Fruit fly (Drosophila melanogaster) whole organism, embryonic: ENCODE measurements around the gene CG46304.

ENCODE experiments used
- Ada2b ChIP-seq: fragments of 200-800 bp; sonication (Bioruptor generic); IDR thresholded peaks from 2 replicates; pipeline ENCODE4 v1.3.6; 2022; ENCODE audit warnings: missing biosample characterization, missing genetic modification characterization
- Aef1 ChIP-seq: fragments of 200-800 bp; sonication (Bioruptor generic); IDR thresholded peaks from 3 replicates; pipeline ENCODE4 v1.3.6; 2022; ENCODE audit warnings: missing biosample characterization, missing genetic modification characterization
- Blimp-1 ChIP-seq: fragments of 200-800 bp; sonication (Bioruptor generic); optimal IDR thresholded peaks from 3 replicates; lab custom pipeline; 2018; ENCODE audit warnings: missing biosample characterization, missing genetic modification characterization, mild to moderate bottlenecking, moderate library complexity, missing genetic modification reagents
- BtbVII ChIP-seq: fragments of 200-800 bp; sonication (Bioruptor generic); optimal IDR thresholded peaks from 3 replicates; lab custom pipeline; 2017; ENCODE audit warnings: missing biosample characterization, mild to moderate bottlenecking, missing genetic modification characterization
- CG10431 ChIP-seq: fragments of 200-800 bp; sonication (Bioruptor generic); optimal IDR thresholded peaks from 3 replicates; lab custom pipeline; 2018; ENCODE audit warnings: missing biosample characterization, mild to moderate bottlenecking, missing genetic modification characterization
- CG12299 ChIP-seq: fragments of 200-800 bp; sonication (Bioruptor generic); optimal IDR thresholded peaks from 2 replicates; lab custom pipeline; 2018; ENCODE audit warnings: missing biosample characterization, mild to moderate bottlenecking, missing genetic modification characterization
- CG13424 ChIP-seq: fragments of 200-800 bp; sonication (Bioruptor generic); optimal IDR thresholded peaks from 2 replicates; lab custom pipeline; 2019; ENCODE audit warnings: missing biosample characterization, mild to moderate bottlenecking, missing genetic modification characterization, moderate library complexity
- CG2712 ChIP-seq: fragments of 200-800 bp; optimal IDR thresholded peaks from 3 replicates; lab custom pipeline; 2019; ENCODE audit warnings: missing biosample characterization, mild to moderate bottlenecking, missing genetic modification characterization, moderate library complexity
- CG31365 ChIP-seq: fragments of 200-800 bp; sonication (Bioruptor generic); optimal IDR thresholded peaks from 2 replicates; lab custom pipeline; 2018; ENCODE audit warnings: missing biosample characterization, mild to moderate bottlenecking, missing genetic modification characterization
- CG31388 ChIP-seq: fragments of 200-800 bp; sonication (Bioruptor generic); optimal IDR thresholded peaks from 2 replicates; lab custom pipeline; 2016; ENCODE audit warnings: missing biosample characterization, missing genetic modification characterization
- CG4617 ChIP-seq: fragments of 200-800 bp; sonication (Bioruptor generic); optimal IDR thresholded peaks from 3 replicates; lab custom pipeline; 2016; ENCODE audit warnings: missing biosample characterization, missing genetic modification characterization, borderline replicate concordance
- CG7928 ChIP-seq: fragments of 200-800 bp; sonication (Bioruptor generic); optimal IDR thresholded peaks from 2 replicates; lab custom pipeline; 2017; ENCODE audit warnings: missing biosample characterization, mild to moderate bottlenecking, missing genetic modification characterization
- CG8290 ChIP-seq, 3 experiments: fragments of 200-800 bp; sonication (Bioruptor generic); optimal IDR thresholded peaks; 2 replicates each; lab custom pipeline; 2016 to 2019; ENCODE audit warnings: missing biosample characterization in 3 of 3, missing genetic modification characterization in 3 of 3, mild to moderate bottlenecking in 2 of 3, moderate library complexity in 1 of 3
- CG8944 ChIP-seq: fragments of 200-800 bp; sonication (Bioruptor generic); optimal IDR thresholded peaks from 3 replicates; lab custom pipeline; 2016; ENCODE audit warnings: missing biosample characterization, missing genetic modification characterization
- CG9932 ChIP-seq: fragments of 200-800 bp; sonication (Bioruptor generic); IDR thresholded peaks from 2 replicates; pipeline ENCODE4 v1.3.6; 2022; ENCODE audit warnings: missing biosample characterization, missing genetic modification characterization
- Drgx ChIP-seq: fragments of 200-800 bp; sonication (Bioruptor generic); IDR thresholded peaks from 2 replicates; pipeline ENCODE4 v1.3.6; 2022; ENCODE audit warnings: missing biosample characterization, missing genetic modification characterization
- GATAe ChIP-seq: fragments of 200-800 bp; sonication (Bioruptor generic); conservative IDR thresholded peaks from 2 replicates; pipeline ENCODE4 v1.3.6; 2022; ENCODE audit warnings: missing biosample characterization, missing genetic modification characterization
- Hey ChIP-seq: fragments of 200-800 bp; sonication (Bioruptor generic); optimal IDR thresholded peaks from 3 replicates; lab custom pipeline; 2018; ENCODE audit warnings: missing biosample characterization, mild to moderate bottlenecking, missing genetic modification characterization
- Hmr ChIP-seq: fragments of 200-800 bp; sonication (Bioruptor generic); optimal IDR thresholded peaks from 3 replicates; lab custom pipeline; 2017; ENCODE audit warnings: mild to moderate bottlenecking, missing biosample characterization, missing genetic modification reagents, missing genetic modification characterization
- Usf ChIP-seq: fragments of 200-800 bp; sonication (Bioruptor generic); optimal IDR thresholded peaks from 2 replicates; lab custom pipeline; 2017; ENCODE audit warnings: missing genotype, missing biosample characterization, missing genetic modification characterization
- Xbp1 ChIP-seq: fragments of 200-800 bp; sonication (Bioruptor generic); optimal IDR thresholded peaks from 3 replicates; lab custom pipeline; 2016; ENCODE audit warnings: missing biosample characterization, mild to moderate bottlenecking, missing genetic modification characterization
- aop ChIP-seq: fragments of 200-800 bp; sonication (Bioruptor generic); IDR thresholded peaks from 2 replicates; pipeline ENCODE4 v1.3.6; 2022; ENCODE audit warnings: missing biosample characterization, missing genetic modification characterization
- ap ChIP-seq: fragments of 200-800 bp; sonication (Bioruptor generic); IDR thresholded peaks from 2 replicates; pipeline ENCODE4 v1.3.6; 2022; ENCODE audit warnings: missing biosample characterization, missing genetic modification characterization
- cas ChIP-seq: fragments of 200-800 bp; sonication (Bioruptor generic); IDR thresholded peaks from 2 replicates; pipeline ENCODE4 v1.3.6; 2022; ENCODE audit warnings: missing biosample characterization, missing genetic modification characterization
- disco-r ChIP-seq: fragments of 200-800 bp; sonication (Bioruptor generic); optimal IDR thresholded peaks from 2 replicates; lab custom pipeline; 2016; ENCODE audit warnings: missing biosample characterization, missing genetic modification characterization
- dmrt99B ChIP-seq: fragments of 200-800 bp; sonication (Bioruptor generic); optimal IDR thresholded peaks from 2 replicates; lab custom pipeline; 2018; ENCODE audit warnings: missing biosample characterization, mild to moderate bottlenecking, missing genetic modification characterization, moderate library complexity
- gce ChIP-seq: fragments of 200-800 bp; sonication (Bioruptor generic); IDR thresholded peaks from 3 replicates; pipeline ENCODE4 v1.3.6; 2022; ENCODE audit warnings: missing biosample characterization, missing genetic modification characterization
- ind ChIP-seq: fragments of 200-800 bp; sonication (Bioruptor generic); optimal IDR thresholded peaks from 3 replicates; lab custom pipeline; 2016; ENCODE audit warnings: missing biosample characterization, missing genetic modification characterization
- mirr ChIP-seq: fragments of 200-800 bp; sonication (Bioruptor generic); optimal IDR thresholded peaks from 3 replicates; lab custom pipeline; 2018; ENCODE audit warnings: missing biosample characterization, mild to moderate bottlenecking, missing genetic modification characterization
- nau ChIP-seq: fragments of 200-800 bp; sonication (Bioruptor generic); optimal IDR thresholded peaks from 3 replicates; lab custom pipeline; 2017; ENCODE audit warnings: missing biosample characterization, mild to moderate bottlenecking, missing genetic modification characterization, missing genetic modification reagents
- scrt ChIP-seq: fragments of 200-800 bp; sonication (Bioruptor generic); optimal IDR thresholded peaks from 2 replicates; lab custom pipeline; 2018; ENCODE audit warnings: missing biosample characterization, mild to moderate bottlenecking, missing genetic modification characterization, moderate library complexity
- sens-2 ChIP-seq: fragments of 200-800 bp; sonication (Bioruptor generic); IDR thresholded peaks from 2 replicates; pipeline ENCODE4 v1.3.6; 2022; ENCODE audit warnings: missing biosample characterization, missing genetic modification characterization
- sob ChIP-seq: fragments of 200-800 bp; sonication (Bioruptor generic); IDR thresholded peaks from 2 replicates; pipeline ENCODE4 v1.3.6; 2022; ENCODE audit warnings: missing biosample characterization, missing genetic modification characterization
- ssp ChIP-seq: fragments of 200-800 bp; sonication (Bioruptor generic); IDR thresholded peaks from 2 replicates; pipeline ENCODE4 v1.3.6; 2022; ENCODE audit warnings: missing biosample characterization, missing genetic modification characterization
- trh ChIP-seq: fragments of 200-800 bp; sonication (Bioruptor generic); optimal IDR thresholded peaks from 2 replicates; lab custom pipeline; 2016; ENCODE audit warnings: missing biosample characterization, missing genetic modification characterization
- tup ChIP-seq: fragments of 200-800 bp; sonication (Bioruptor generic); optimal IDR thresholded peaks from 2 replicates; lab custom pipeline; 2016; ENCODE audit warnings: missing biosample characterization, mild to moderate bottlenecking, missing genetic modification characterization, moderate library complexity
- twi ChIP-seq: fragments of 200-800 bp; optimal IDR thresholded peaks from 2 replicates; lab custom pipeline; 2019; ENCODE audit warnings: missing biosample characterization, mild to moderate bottlenecking, missing genetic modification characterization, moderate library complexity
- z ChIP-seq: fragments of 200-800 bp; sonication (Bioruptor generic); IDR thresholded peaks from 3 replicates; pipeline ENCODE4 v1.3.6; 2022; ENCODE audit warnings: missing biosample characterization, missing genetic modification characterization

The CG46304 gene

dm6 chr2L:18974063-18974779 is 28.1 kb downstream of the CG46304 start, which contains the start of the genes L2HGDH and CG10431 (continued):
- peak; percentile 30 for TF ChIP-seq tup (GFP tag; lab: Kevin White, UChicago)
- peak; percentile 68 for TF ChIP-seq Xbp1 (GFP tag; lab: Kevin White, UChicago)
- TF ChIP-seq Blimp-1 (GFP tag; lab: Kevin White, UChicago), result peak; percentile 32
- no peak for TF ChIP-seq trh (GFP tag; lab: Kevin White, UChicago)
- TF ChIP-seq ind (GFP tag; lab: Kevin White, UChicago), result peak; percentile 67
- TF ChIP-seq cas (GFP tag; lab: Robert Waterston, UW), result 0 out of 2 replicates have a peak, but pooled peaks have one; percentile 29
- peak; percentile 88 for TF ChIP-seq GATAe (GFP tag; lab: Robert Waterston, UW)
- peak; percentile 67 for TF ChIP-seq CG9932
- peak; percentile 67 for TF ChIP-seq mirr (GFP tag; lab: Kevin White, UChicago)
- TF ChIP-seq CG2712 (tag; lab: Kevin White, UChicago), result peak; percentile 77
- peak; percentile 75 for TF ChIP-seq CG13424 (tag; lab: Kevin White, UChicago)
- TF ChIP-seq CG7928 (GFP tag; lab: Kevin White, UChicago), result peak; percentile 2
- TF ChIP-seq CG12299 (tag; lab: Kevin White, UChicago), result peak; percentile 65
- no peak for TF ChIP-seq Ada2b (GFP tag; lab: Robert Waterston, UW)

dm6 chr2L:18976749-18977148 is 30.6 kb downstream of the CG46304 start:
- TF ChIP-seq Usf, result no peak
- TF ChIP-seq scrt (GFP tag; lab: Kevin White, UChicago), result no peak
- TF ChIP-seq disco-r (GFP tag; lab: Kevin White, UChicago), result no peak
- no peak for TF ChIP-seq CG4617 (GFP tag; lab: Kevin White, UChicago)
- no peak for TF ChIP-seq dmrt99B
- no peak for TF ChIP-seq BtbVII (GFP tag; lab: Kevin White, UChicago)
- TF ChIP-seq sens-2 (GFP tag; lab: Robert Waterston, UW), result no peak
- no peak for TF ChIP-seq Aef1 (GFP tag; lab: Robert Waterston, UW)
- no peak for TF ChIP-seq CG10431
- TF ChIP-seq sob (GFP tag; lab: Robert Waterston, UW), result peak; percentile 39; the same call in 1 of the 2 replicates
- no peak for TF ChIP-seq nau (GFP tag; lab: Kevin White, UChicago)
- TF ChIP-seq twi (tag; lab: Kevin White, UChicago), result peak; percentile 95
- TF ChIP-seq ap (GFP tag; lab: Robert Waterston, UW), result no peak
- TF ChIP-seq CG8944 (GFP tag; lab: Kevin White, UChicago), result no peak
- TF ChIP-seq CG31388 (GFP tag; lab: Kevin White, UChicago), result no peak
- no peak for TF ChIP-seq ssp (GFP tag; lab: Robert Waterston, UW)
- TF ChIP-seq Drgx (GFP tag; lab: Robert Waterston, UW), result no peak
- 0 out of 3 replicates have a peak, but pooled peaks have one; percentile 48 for TF ChIP-seq z (GFP tag; lab: Robert Waterston, UW)
- TF ChIP-seq gce, result no peak
- no peak for TF ChIP-seq CG8290 (GFP tag; optimal IDR thresholded peaks at IDR 0.05; lab: Kevin White, UChicago)
- TF ChIP-seq CG8290 (tag; optimal IDR thresholded peaks at IDR 0.05; lab: Kevin White, UChicago), result no peak

DNA sequence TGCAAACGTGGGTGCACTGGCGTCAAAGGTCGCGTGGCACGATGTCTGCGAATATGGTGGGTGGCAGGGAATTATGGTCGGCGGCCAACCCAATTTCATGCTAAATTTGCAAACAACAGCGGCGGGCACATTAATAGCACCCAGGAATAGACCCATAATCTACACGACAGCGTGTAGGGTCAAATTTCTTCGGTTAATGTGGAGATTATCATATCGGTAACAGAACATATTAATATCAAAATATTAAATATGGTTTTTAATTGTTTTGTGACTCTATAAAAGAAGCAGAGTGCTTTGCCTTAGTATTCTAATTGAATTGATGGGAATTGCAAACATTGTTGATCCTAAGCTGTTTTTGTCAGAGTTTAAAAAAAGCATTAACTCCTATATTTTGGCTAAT is 32.8 kb downstream of the CG46304 start:
- no peak for TF ChIP-seq aop
- TF ChIP-seq Hey (tag; lab: Kevin White, UChicago), result peak; percentile 42
- no peak for TF ChIP-seq CG31365
- TF ChIP-seq Hmr (GFP tag; lab: Kevin White, UChicago), result no peak
